Fruit fly (Drosophila melanogaster) whole organism, adult: ENCODE measurements around the gene CG11593.

Experiments
- CG12768 ChIP-seq: fragments of 200-800 bp; sonication (Bioruptor generic); optimal IDR thresholded peaks from 2 replicates; lab custom pipeline; 2017; ENCODE audit warnings: missing biosample characterization, missing genetic modification characterization, mild to moderate bottlenecking, moderate library complexity, missing genetic modification reagents
- CG7101 ChIP-seq: fragments of 200-800 bp; sonication (Bioruptor generic); optimal IDR thresholded peaks from 2 replicates; lab custom pipeline; 2018; ENCODE audit warnings: missing biosample characterization, mild to moderate bottlenecking, missing genetic modification characterization, moderate library complexity
- kay ChIP-seq: fragments of 200-800 bp; sonication (Bioruptor generic); peaks from one replicate; lab custom pipeline; 2016; ENCODE audit warnings: missing biosample characterization, missing genetic modification characterization, borderline replicate concordance

dm6 chr3L:4040247-4040925 is at the start of gene CG11593, which contains the start of gene Rcd5:
- TF ChIP-seq CG12768 (GFP tag; lab: Kevin White, UChicago), result peak; percentile 50
- peak; percentile 76 for TF ChIP-seq CG7101 (tag; lab: Kevin White, UChicago)
- peak; percentile 90 for TF ChIP-seq kay (GFP tag; lab: Kevin White, UChicago)
